Worm (Caenorhabditis elegans): ENCODE results near the gene fkb-1.

DNA sequence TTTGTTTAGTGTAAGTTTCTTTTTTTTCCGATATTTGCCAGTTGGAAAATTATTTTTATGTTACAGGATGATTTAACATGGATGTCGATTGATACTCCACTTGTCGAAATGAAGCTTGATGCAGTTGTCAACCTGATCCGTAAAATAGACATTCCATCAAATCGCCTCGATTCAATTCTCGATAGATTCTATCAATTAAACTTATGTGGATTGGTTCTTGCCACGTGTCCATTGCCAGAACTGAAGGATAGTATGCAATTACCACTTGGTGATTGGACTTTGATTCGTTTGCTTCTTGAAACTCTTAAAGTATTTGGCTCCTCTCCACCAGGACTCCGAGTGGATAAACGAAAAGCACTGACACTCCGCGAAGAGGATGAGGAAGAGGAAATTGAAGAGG lies 8.0 kb downstream of the fkb-1 start:
- no peak for TF ChIP-seq pes-1 (GFP tag; IDR thresholded peaks at IDR 0.05)
- no peak for TF ChIP-seq F13C5.2 (tag; optimal IDR thresholded peaks at IDR 0.05)
- TF ChIP-seq flt-1 (GFP tag; IDR thresholded peaks at IDR 0.05): no peak
- TF ChIP-seq tbx-11 (GFP tag; IDR thresholded peaks at IDR 0.05): no peak
- no peak for TF ChIP-seq ama-1 (optimal IDR thresholded peaks at IDR 0.05)
- TF ChIP-seq aly-1 (tag; optimal IDR thresholded peaks at IDR 0.05): no peak
- no peak for TF ChIP-seq hmg-4 (GFP tag; optimal IDR thresholded peaks at IDR 0.05)
- no peak for TF ChIP-seq ceh-13 (GFP tag; optimal IDR thresholded peaks at IDR 0.05)
- no peak for TF ChIP-seq scrt-1 (GFP tag; IDR thresholded peaks at IDR 0.05)
- TF ChIP-seq hmbx-1 (tag; optimal IDR thresholded peaks at IDR 0.05): no peak
